Fruit fly (Drosophila melanogaster): ENCODE data around the gene CG31368.
A peak's percentile ranks its signal among the peaks of the same experiment; 100 is the strongest.

CG31368 gene

DNA sequence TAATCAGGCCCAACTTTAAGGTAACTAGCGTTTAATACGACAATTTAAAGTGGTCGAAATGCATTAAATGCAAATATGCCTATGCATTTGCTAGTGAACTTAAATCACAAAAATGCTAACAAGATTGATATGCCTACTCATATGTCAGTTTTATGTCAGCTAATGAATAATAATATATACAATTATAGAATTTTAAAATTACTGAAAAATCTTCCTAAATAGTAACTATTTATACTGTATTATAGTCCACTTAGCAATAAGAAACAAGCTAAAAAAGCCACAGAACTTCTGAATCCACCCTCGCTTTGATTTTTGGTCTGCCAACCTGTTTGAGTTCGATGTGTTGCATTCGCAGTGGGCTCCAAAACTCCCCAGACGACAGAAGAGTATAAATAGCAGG, 12.9 kb upstream of the CG31368 start (continued):
- TF ChIP-seq Hmx (GFP tag; optimal IDR thresholded peaks at IDR 0.05) = no peak
- TF ChIP-seq CG30020 (tag; optimal IDR thresholded peaks at IDR 0.05) = no peak
- peak; percentile 34 for TF ChIP-seq Meics (GFP tag; optimal IDR thresholded peaks at IDR 0.05)
- TF ChIP-seq CG32532 (GFP tag; IDR thresholded peaks at IDR 0.05) = peak; percentile 54; the same call in 1 of the 2 replicates
- TF ChIP-seq wek (GFP tag; optimal IDR thresholded peaks at IDR 0.05) = no peak
- peak; percentile 35 for TF ChIP-seq Fer3 (tag; optimal IDR thresholded peaks at IDR 0.05)
- no peak for TF ChIP-seq amos (GFP tag; IDR thresholded peaks at IDR 0.05; ENCODE audit: partially characterized antibody)
- TF ChIP-seq Bdp1 (GFP tag; optimal IDR thresholded peaks at IDR 0.05) = no peak
- no peak for TF ChIP-seq CG10209 (GFP tag; optimal IDR thresholded peaks at IDR 0.05)
- TF ChIP-seq Vsx1 (GFP tag; optimal IDR thresholded peaks at IDR 0.05) = peak; percentile 8
- no peak for TF ChIP-seq CG8281 (tag; optimal IDR thresholded peaks at IDR 0.05)
- no peak for TF ChIP-seq Nf-YA (GFP tag; IDR thresholded peaks at IDR 0.05)
- TF ChIP-seq Sox100B (GFP tag; optimal IDR thresholded peaks at IDR 0.05) = peak; percentile 55

DNA sequence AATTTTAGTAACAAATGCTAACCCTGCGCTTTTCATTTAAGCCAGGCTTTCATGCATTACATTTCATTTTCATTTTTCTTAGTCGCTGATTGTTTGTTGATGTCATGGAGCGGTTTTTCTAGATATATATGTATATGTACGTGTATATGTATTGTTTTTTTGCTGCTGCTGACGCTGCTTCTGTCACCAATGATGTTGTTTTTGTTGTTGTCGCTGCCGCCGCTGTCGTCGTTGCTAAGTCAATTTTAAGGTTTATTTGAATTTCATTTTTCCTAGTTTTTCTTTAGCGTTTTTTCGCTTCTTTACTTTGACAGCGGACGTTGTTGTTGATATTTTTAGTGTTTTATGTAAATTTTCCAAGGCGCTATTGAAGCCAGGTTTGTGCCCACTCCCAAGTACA, 12.5 kb upstream of the CG31368 start:
- no peak for TF ChIP-seq ab (GFP tag; optimal IDR thresholded peaks at IDR 0.05)
- no peak for TF ChIP-seq NC2β (GFP tag; optimal IDR thresholded peaks at IDR 0.05)
- TF ChIP-seq Awh (GFP tag; IDR thresholded peaks at IDR 0.05) = no peak
- no peak for TF ChIP-seq row (GFP tag; IDR thresholded peaks at IDR 0.05)
- TF ChIP-seq sc (optimal IDR thresholded peaks at IDR 0.05) = no peak
- TF ChIP-seq sc (GFP tag; optimal IDR thresholded peaks at IDR 0.05) = no peak
- peak; percentile 50 for TF ChIP-seq Adf1 (GFP tag; IDR thresholded peaks at IDR 0.05)
- no peak for TF ChIP-seq ERR (GFP tag; optimal IDR thresholded peaks at IDR 0.05)
- no peak for TF ChIP-seq CG6765 (GFP tag; optimal IDR thresholded peaks at IDR 0.05)
- TF ChIP-seq Max (GFP tag; optimal IDR thresholded peaks at IDR 0.05) = no peak
- no peak for TF ChIP-seq lab (GFP tag; optimal IDR thresholded peaks at IDR 0.05)
- TF ChIP-seq zfh2 (GFP tag; optimal IDR thresholded peaks at IDR 0.05) = no peak
- no peak for TF ChIP-seq CG12769 (tag; optimal IDR thresholded peaks at IDR 0.05)
- TF ChIP-seq hb (GFP tag; IDR thresholded peaks at IDR 0.05; ENCODE audit: partially characterized antibody) = no peak
- TF ChIP-seq chinmo (GFP tag; IDR thresholded peaks at IDR 0.05; ENCODE audit: partially characterized antibody) = 0 out of 4 replicates have a peak, but pooled peaks have one; percentile 47
- no peak for TF ChIP-seq dimm (GFP tag; IDR thresholded peaks at IDR 0.05)
- TF ChIP-seq CG3726 (GFP tag; IDR thresholded peaks at IDR 0.05) = no peak
- no peak for TF ChIP-seq CG3847 (GFP tag; IDR thresholded peaks at IDR 0.05)
- no peak for TF ChIP-seq ttk (GFP tag; IDR thresholded peaks at IDR 0.05)
- no peak for TF ChIP-seq ara (GFP tag; IDR thresholded peaks at IDR 0.05)
- no peak for TF ChIP-seq Dip2 (GFP tag; IDR thresholded peaks at IDR 0.05)
- no peak for TF ChIP-seq aop (GFP tag; IDR thresholded peaks at IDR 0.05)
- peak; percentile 18 for TF ChIP-seq sqz (GFP tag; optimal IDR thresholded peaks at IDR 0.05)
- TF ChIP-seq Sox102F (GFP tag; optimal IDR thresholded peaks at IDR 0.05) = no peak
- TF ChIP-seq CG8089 (GFP tag; optimal IDR thresholded peaks at IDR 0.05) = no peak
- no peak for TF ChIP-seq HLH3B (GFP tag; IDR thresholded peaks at IDR 0.05)
- TF ChIP-seq gsb-n (tag; optimal IDR thresholded peaks at IDR 0.05) = no peak
- no peak for TF ChIP-seq grn (GFP tag; optimal IDR thresholded peaks at IDR 0.05)
- TF ChIP-seq ken (GFP tag; IDR thresholded peaks at IDR 0.05) = no peak
- no peak for TF ChIP-seq wor (GFP tag; IDR thresholded peaks at IDR 0.05)
- no peak for TF ChIP-seq h (optimal IDR thresholded peaks at IDR 0.05)
- no peak for TF ChIP-seq Hsf (GFP tag; optimal IDR thresholded peaks at IDR 0.05)
- no peak for TF ChIP-seq CG3838 (GFP tag; optimal IDR thresholded peaks at IDR 0.05)
- TF ChIP-seq kni (GFP tag; optimal IDR thresholded peaks at IDR 0.05) = peak; percentile 11
- TF ChIP-seq CG6854 (GFP tag; optimal IDR thresholded peaks at IDR 0.05) = no peak
- no peak for TF ChIP-seq CG33557 (GFP tag; optimal IDR thresholded peaks at IDR 0.05)
- TF ChIP-seq tap (tag; optimal IDR thresholded peaks at IDR 0.05) = no peak
- no peak for TF ChIP-seq CG34376 (GFP tag; optimal IDR thresholded peaks at IDR 0.05)
- TF ChIP-seq CG3281 (GFP tag; optimal IDR thresholded peaks at IDR 0.05) = no peak

Measured in whole organism, embryonic.